Fruit fly (Drosophila melanogaster) whole organism, adult: ENCODE measurements around the gene Mp.

ENCODE experiments used
- CG11617 ChIP-seq: fragments of 200-800 bp; sonication (Bioruptor generic); optimal IDR thresholded peaks from 2 replicates; lab custom pipeline; 2017; ENCODE audit warnings: mild to moderate bottlenecking, missing biosample characterization, missing genetic modification reagents, missing genetic modification characterization
- CG12768 ChIP-seq: fragments of 200-800 bp; sonication (Bioruptor generic); optimal IDR thresholded peaks from 2 replicates; lab custom pipeline; 2017; ENCODE audit warnings: missing biosample characterization, missing genetic modification characterization, mild to moderate bottlenecking, moderate library complexity, missing genetic modification reagents
- CG14711 ChIP-seq: fragments of 200-800 bp; sonication (Bioruptor generic); optimal IDR thresholded peaks from 2 replicates; lab custom pipeline; 2018; ENCODE audit warnings: missing biosample characterization, mild to moderate bottlenecking, missing genetic modification characterization, moderate library complexity
- CG1620 ChIP-seq: fragments of 200-800 bp; sonication (Bioruptor generic); optimal IDR thresholded peaks from 2 replicates; lab custom pipeline; 2016; ENCODE audit warnings: missing biosample characterization, missing genetic modification characterization
- CG33017 ChIP-seq: fragments of 200-800 bp; sonication (Bioruptor generic); optimal IDR thresholded peaks from 2 replicates; lab custom pipeline; 2018; ENCODE audit warnings: missing biosample characterization, mild to moderate bottlenecking, missing genetic modification characterization, moderate library complexity
- CG5204 ChIP-seq: fragments of 200-800 bp; sonication (Bioruptor generic); optimal IDR thresholded peaks from 2 replicates; lab custom pipeline; 2016; ENCODE audit warnings: missing biosample characterization, missing genetic modification characterization
- CG7045 ChIP-seq: fragments of 200-800 bp; sonication (Bioruptor generic); optimal IDR thresholded peaks from 2 replicates; lab custom pipeline; 2017; ENCODE audit warnings: missing biosample characterization, mild to moderate bottlenecking, missing genetic modification characterization
- CG7101 ChIP-seq: fragments of 200-800 bp; sonication (Bioruptor generic); optimal IDR thresholded peaks from 2 replicates; lab custom pipeline; 2018; ENCODE audit warnings: missing biosample characterization, mild to moderate bottlenecking, missing genetic modification characterization, moderate library complexity
- Clk ChIP-seq: fragments of 200-800 bp; sonication (Bioruptor generic); optimal IDR thresholded peaks from 2 replicates; lab custom pipeline; 2017; ENCODE audit warnings: missing biosample characterization, missing genetic modification characterization
- Crg-1 ChIP-seq: fragments of 200-800 bp; sonication (Bioruptor generic); optimal IDR thresholded peaks from 2 replicates; lab custom pipeline; 2016; ENCODE audit warnings: missing biosample characterization, missing genetic modification characterization
- Hr96 ChIP-seq: fragments of 200-800 bp; sonication (Bioruptor generic); optimal IDR thresholded peaks from 2 replicates; lab custom pipeline; 2016; ENCODE audit warnings: missing biosample characterization, missing genetic modification characterization
- Mnt ChIP-seq: fragments of 200-800 bp; sonication (Bioruptor generic); optimal IDR thresholded peaks from 2 replicates; lab custom pipeline; 2016; ENCODE audit warnings: missing biosample characterization, mild to moderate bottlenecking, missing genetic modification characterization
- bab1 ChIP-seq: fragments of 200-800 bp; sonication (Bioruptor generic); optimal IDR thresholded peaks from 3 replicates; lab custom pipeline; 2019; ENCODE audit warnings: missing biosample characterization, mild to moderate bottlenecking, missing genetic modification characterization, moderate library complexity
- cic ChIP-seq: fragments of 200-800 bp; sonication (Bioruptor generic); optimal IDR thresholded peaks from 2 replicates; lab custom pipeline; 2017; ENCODE audit warnings: missing biosample characterization, mild to moderate bottlenecking, missing genetic modification characterization, moderate library complexity
- cnc ChIP-seq, 2 experiments: fragments of >200 bp; optimal IDR thresholded peaks; 2 replicates each; lab custom pipeline; 2017
- kay ChIP-seq: fragments of 200-800 bp; sonication (Bioruptor generic); peaks from one replicate; lab custom pipeline; 2016; ENCODE audit warnings: missing biosample characterization, missing genetic modification characterization, borderline replicate concordance
- ovo ChIP-seq: fragments of 200-800 bp; sonication (Bioruptor generic); optimal IDR thresholded peaks from 2 replicates; lab custom pipeline; 2016; ENCODE audit warnings: missing biosample characterization, missing genetic modification characterization
- pad ChIP-seq: fragments of 200-800 bp; sonication (Bioruptor generic); optimal IDR thresholded peaks from 3 replicates; lab custom pipeline; 2017; ENCODE audit warnings: missing biosample characterization, missing genetic modification characterization, mild to moderate bottlenecking, moderate library complexity, missing genetic modification reagents
- tj ChIP-seq: fragments of 200-800 bp; sonication (Bioruptor generic); optimal IDR thresholded peaks from 3 replicates; lab custom pipeline; 2017; ENCODE audit warnings: missing biosample characterization, mild to moderate bottlenecking, missing genetic modification characterization, moderate library complexity
- toe ChIP-seq: fragments of 200-800 bp; sonication (Bioruptor generic); optimal IDR thresholded peaks from 2 replicates; lab custom pipeline; 2016; ENCODE audit warnings: missing biosample characterization, missing genetic modification characterization

The Mp gene

DNA sequence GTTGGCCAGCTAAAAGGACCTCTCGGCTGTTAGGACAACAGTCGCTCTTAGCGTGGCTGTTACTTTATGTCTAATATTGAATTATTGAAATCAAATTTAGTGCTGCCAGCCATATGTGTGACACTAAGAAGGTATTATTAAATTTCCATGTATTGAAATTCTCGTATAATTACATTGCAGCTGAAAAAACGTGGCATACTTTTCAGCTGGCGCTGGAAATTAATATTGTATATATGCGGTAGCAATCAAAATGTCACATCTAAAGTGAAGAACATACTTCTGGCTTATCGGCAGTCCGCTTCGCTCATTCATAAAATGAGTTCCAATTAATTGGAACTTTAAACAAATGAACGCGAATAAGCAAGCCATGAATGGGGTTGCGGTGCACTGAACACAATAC lies 83.5 kb downstream of the Mp start:
- no peak for TF ChIP-seq pad (GFP tag; lab: Kevin White, UChicago)
- no peak for TF ChIP-seq toe (GFP tag; lab: Kevin White, UChicago)
- no peak for TF ChIP-seq cic
- TF ChIP-seq tj (GFP tag; lab: Kevin White, UChicago) = no peak
- TF ChIP-seq CG14711 (tag; lab: Kevin White, UChicago) = no peak
- no peak for TF ChIP-seq CG11617
- no peak for TF ChIP-seq cnc (optimal IDR thresholded peaks at IDR 0.05; lab: Kevin White, UChicago)
- TF ChIP-seq CG7045 = no peak

DNA sequence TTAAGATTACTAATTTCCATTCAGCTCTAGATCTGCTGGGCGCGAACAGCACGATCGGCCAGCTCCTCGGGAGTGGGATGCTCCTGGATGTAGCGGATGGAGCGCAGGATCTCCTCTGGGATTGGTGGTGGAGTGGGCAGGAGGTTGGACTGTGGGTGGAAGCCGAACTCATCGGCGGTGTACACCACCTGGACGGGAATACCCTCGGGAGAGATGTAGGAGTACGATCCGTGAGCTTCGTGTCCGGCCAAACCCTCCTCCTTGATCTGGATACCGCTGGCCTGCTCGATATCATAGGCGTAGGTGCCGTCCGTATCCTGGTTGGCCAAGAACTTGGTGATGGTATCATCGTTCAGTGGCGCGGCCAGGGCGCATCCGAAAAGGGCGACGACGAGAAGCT lies 87.5 kb downstream of the Mp start:
- TF ChIP-seq Crg-1 (GFP tag; lab: Kevin White, UChicago) = no peak
- no peak for TF ChIP-seq kay (GFP tag; lab: Kevin White, UChicago)

DNA sequence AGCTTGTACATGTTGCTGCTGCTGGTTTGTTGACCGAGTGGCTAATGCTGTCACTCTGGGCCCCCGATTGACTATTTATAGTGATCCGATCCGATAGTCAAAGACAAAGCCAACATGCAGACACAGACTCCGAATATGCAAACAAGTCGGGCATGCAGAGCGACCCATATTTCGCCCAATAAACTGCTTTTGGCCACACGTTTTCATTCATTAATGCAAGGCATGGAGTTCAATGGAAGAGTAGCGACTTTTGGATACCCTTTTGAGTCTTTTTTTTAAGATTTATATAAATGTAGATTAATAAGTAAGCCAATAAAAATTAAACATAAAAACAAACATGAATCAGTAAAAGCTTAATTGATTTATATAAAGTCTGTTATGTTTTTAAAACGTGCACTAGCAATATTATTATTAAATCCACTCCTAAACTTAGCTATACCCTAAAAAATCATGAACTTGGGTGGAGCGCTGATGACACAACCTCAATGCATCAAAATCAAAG lies 88.0 kb downstream of the Mp start, which contains the start of gene Cpr65Ea:
TSS of gene Cpr65Ea (minus strand) at position 51 of the 502 bp plus-strand sequence.
- TF ChIP-seq tj (GFP tag; lab: Kevin White, UChicago) (no peak), toe (GFP tag; lab: Kevin White, UChicago) (no peak), Mnt (no peak), CG1620 (no peak), ovo (GFP tag; lab: Kevin White, UChicago) (no peak)

DNA sequence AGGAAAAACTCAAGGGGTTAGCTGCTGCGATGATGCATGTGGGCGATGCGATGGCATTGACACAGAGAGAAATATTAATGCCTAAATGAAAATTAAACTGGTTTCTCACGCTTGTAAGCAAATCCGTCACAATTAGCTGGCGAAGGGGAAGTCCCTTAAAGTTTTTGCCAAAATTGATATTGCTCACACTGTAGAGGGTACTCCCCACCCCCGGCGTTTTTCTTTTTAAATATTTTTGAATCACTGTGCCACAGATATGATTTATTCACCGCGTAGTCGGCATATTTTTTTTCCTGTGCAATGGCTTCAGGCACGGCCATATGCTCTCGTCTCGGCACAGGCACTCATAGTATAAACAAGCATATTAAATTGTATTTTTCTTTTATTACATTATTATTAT lies 88.7 kb downstream of the Mp start:
- TF ChIP-seq pad (GFP tag; lab: Kevin White, UChicago) (no peak), CG12768 (GFP tag; lab: Kevin White, UChicago) (no peak), CG1620 (no peak), CG11617 (no peak), Hr96 (GFP tag; lab: Kevin White, UChicago) (no peak), kay (GFP tag; lab: Kevin White, UChicago) (no peak), toe (GFP tag; lab: Kevin White, UChicago) (no peak), CG7045 (no peak), ovo (GFP tag; lab: Kevin White, UChicago) (no peak), CG33017 (tag; lab: Kevin White, UChicago) (no peak), tj (GFP tag; lab: Kevin White, UChicago) (no peak), CG5204 (no peak), Mnt (no peak)

DNA sequence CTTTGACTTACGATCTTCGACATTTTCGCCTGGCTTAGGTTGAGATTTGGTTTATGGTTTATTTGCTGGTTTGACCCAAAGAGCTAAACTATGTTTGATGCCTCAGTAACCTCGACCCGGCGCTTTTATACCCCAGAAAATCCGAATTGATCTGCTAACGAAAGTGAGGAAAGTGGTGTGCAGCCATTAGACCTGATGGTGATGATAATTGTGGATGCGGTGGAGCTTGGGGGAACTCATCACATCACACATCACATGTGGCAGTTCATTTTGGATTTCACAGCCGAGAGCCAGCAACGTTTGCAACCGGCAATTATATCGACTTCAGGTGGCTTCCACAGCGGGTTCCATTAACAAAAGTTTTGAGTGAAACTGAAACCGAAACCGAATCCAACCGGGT lies 90.0 kb downstream of the Mp start, which contains the start of gene Cpr65Eb:
TSS of gene Cpr65Eb (minus strand) at position 101 of the 400 bp plus-strand sequence.
- TF ChIP-seq tj (GFP tag; lab: Kevin White, UChicago) (no peak), CG7101 (tag; lab: Kevin White, UChicago) (no peak)

DNA sequence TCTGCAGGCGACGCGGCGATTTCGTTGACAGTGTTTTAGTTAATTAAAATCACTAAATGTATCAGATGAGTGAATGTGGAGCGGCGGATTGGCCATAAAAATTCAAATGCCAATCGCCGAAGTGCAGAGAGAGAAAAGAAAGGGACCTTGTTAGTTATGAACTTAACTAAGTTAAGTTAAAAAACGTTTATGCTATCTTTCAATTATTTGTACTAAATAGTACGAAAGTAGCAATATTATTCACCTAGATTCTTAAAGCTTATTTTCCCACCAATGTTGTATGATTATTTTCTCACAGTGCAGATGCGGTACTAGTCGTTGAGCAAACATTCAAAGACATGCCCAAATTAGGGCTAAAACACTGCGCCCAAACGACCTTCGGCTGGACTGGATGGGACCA lies 92.1 kb downstream of the Mp start:
- TF ChIP-seq toe (GFP tag; lab: Kevin White, UChicago) = no peak
- no peak for TF ChIP-seq pad (GFP tag; lab: Kevin White, UChicago)
- TF ChIP-seq cnc (optimal IDR thresholded peaks at IDR 0.05; lab: Kevin White, UChicago) = no peak
- no peak for TF ChIP-seq tj (GFP tag; lab: Kevin White, UChicago)
- TF ChIP-seq CG11617 = no peak
- no peak for TF ChIP-seq bab1 (GFP tag; lab: Kevin White, UChicago)
- no peak for TF ChIP-seq CG7045
- TF ChIP-seq kay (GFP tag; lab: Kevin White, UChicago) = no peak
- no peak for TF ChIP-seq CG5204
- TF ChIP-seq CG12768 (GFP tag; lab: Kevin White, UChicago) = no peak
- TF ChIP-seq CG14711 (tag; lab: Kevin White, UChicago) = no peak

DNA sequence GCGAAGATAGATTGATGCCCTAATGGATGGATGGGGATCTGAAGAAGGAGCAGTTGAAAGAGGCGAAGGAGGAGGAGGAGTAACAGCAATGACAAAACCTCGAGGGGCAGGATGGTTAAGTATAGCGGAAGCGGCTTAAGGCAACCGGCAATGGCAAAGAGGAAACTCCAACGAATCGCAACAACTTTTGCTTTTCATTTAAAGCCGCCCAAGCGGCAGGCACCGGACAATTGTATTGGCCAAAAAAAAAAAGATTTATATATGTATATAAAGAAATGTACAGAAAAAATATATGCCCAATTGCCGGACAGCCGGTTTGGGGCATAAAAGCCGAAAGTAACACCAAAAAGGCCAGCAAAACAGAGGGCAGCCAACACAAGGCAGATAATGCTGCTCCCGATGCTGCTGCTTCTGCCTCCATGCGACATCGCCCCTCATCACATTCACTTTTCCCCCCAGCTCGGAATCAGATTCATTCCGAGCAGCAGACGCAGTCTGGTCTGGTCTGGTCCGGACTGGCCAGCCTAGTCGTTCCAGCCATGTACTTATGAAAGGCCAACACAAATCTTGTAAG lies 92.8 kb downstream of the Mp start:
- no peak for TF ChIP-seq CG12768 (GFP tag; lab: Kevin White, UChicago)
- TF ChIP-seq CG7045 = no peak
- no peak for TF ChIP-seq pad (GFP tag; lab: Kevin White, UChicago)
- no peak for TF ChIP-seq ovo (GFP tag; lab: Kevin White, UChicago)
- no peak for TF ChIP-seq kay (GFP tag; lab: Kevin White, UChicago)
- no peak for TF ChIP-seq Clk (GFP tag; lab: Kevin White, UChicago)
- TF ChIP-seq cnc (optimal IDR thresholded peaks at IDR 0.05; lab: Kevin White, UChicago) = no peak
- no peak for TF ChIP-seq Hr96 (GFP tag; lab: Kevin White, UChicago)
- no peak for TF ChIP-seq CG5204
- TF ChIP-seq CG14711 (tag; lab: Kevin White, UChicago) = no peak
- no peak for TF ChIP-seq Crg-1 (GFP tag; lab: Kevin White, UChicago)

DNA sequence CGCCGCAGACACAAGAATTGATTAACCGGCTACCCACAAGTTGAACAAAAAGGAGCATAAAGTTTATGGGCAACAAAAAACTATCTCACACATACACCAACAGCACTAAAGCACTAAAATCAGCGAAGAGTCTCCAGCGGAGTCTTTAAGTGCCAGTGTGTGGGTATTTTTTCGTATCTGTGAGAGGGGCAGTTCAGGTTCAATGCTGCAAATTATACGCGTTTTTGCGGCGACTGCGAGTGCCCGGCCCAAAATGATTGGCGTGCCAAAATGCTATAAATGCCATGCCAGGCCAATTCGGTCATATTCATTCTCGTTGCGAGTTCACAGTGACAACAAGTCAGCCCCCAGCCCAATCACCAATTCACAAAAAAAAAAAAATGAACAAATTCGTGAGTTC lies 94.3 kb downstream of the Mp start, which contains the start of gene Cpr65Ec:
TSS of gene Cpr65Ec (plus strand) at position 301 of the 400 bp plus-strand sequence.
- TF ChIP-seq CG14711 (tag; lab: Kevin White, UChicago) (no peak), CG33017 (tag; lab: Kevin White, UChicago) (no peak), CG7101 (tag; lab: Kevin White, UChicago) (no peak), kay (GFP tag; lab: Kevin White, UChicago) (no peak), CG11617 (no peak)
